Worm (Caenorhabditis elegans): ENCODE measurements around the gene fli-1.
A peak's percentile ranks its signal among the peaks of the same experiment; 100 is the strongest.

The fli-1 gene

ce11 chrIII:8657676-8658366, 25.7 kb downstream of the fli-1 start:
- TF ChIP-seq ets-4 (GFP tag; optimal IDR thresholded peaks at IDR 0.05), result peak; percentile 41
- 0 out of 2 replicates have a peak, but pooled peaks have one; percentile 62 for TF ChIP-seq F37B4.10 (GFP tag; IDR thresholded peaks at IDR 0.05)
- TF ChIP-seq F22D6.2 (tag; optimal IDR thresholded peaks at IDR 0.05), result no peak
- peak; percentile 34 for TF ChIP-seq ama-1 (optimal IDR thresholded peaks at IDR 0.05)
- TF ChIP-seq ama-1 (GFP tag; optimal IDR thresholded peaks at IDR 0.05), result no peak

- TF ChIP-seq nhr-27 (tag; optimal IDR thresholded peaks at IDR 0.05) (no peak), lin-40 (tag; optimal IDR thresholded peaks at IDR 0.05) (peak; percentile 10), nhr-80 (tag; optimal IDR thresholded peaks at IDR 0.05) (peak; percentile 76), let-607 (tag; optimal IDR thresholded peaks at IDR 0.05) (peak in 1 of 2 experiments; percentile 20), T26A5.8 (tag; optimal IDR thresholded peaks at IDR 0.05) (no peak), cebp-1 (GFP tag; IDR thresholded peaks at IDR 0.05) (no peak), cebp-1 (tag; optimal IDR thresholded peaks at IDR 0.05) (peak; percentile 21), D2030.7 (GFP tag; IDR thresholded peaks at IDR 0.05) (no peak), tbp1 (GFP tag; optimal IDR thresholded peaks at IDR 0.05) (peak; percentile 47), ceh-100 (GFP tag; IDR thresholded peaks at IDR 0.05) (no peak), ceh-91 (GFP tag; IDR thresholded peaks at IDR 0.05) (no peak), ztf-22 (GFP tag; optimal IDR thresholded peaks at IDR 0.05) (no peak), mel-28 (tag; optimal IDR thresholded peaks at IDR 0.05; ENCODE audit: borderline replicate concordance) (no peak)
Measured at ce11 chrIII:8656957-8657356, 26.6 kb downstream of the fli-1 start.

- no peak for TF ChIP-seq ztf-6 (GFP tag; IDR thresholded peaks at IDR 0.05)
- TF ChIP-seq cebp-1 (GFP tag; IDR thresholded peaks at IDR 0.05), result no peak
- peak; percentile 29 for TF ChIP-seq cebp-1 (tag; optimal IDR thresholded peaks at IDR 0.05)
Measured at ce11 chrIII:8656055-8656454, 27.5 kb downstream of the fli-1 start.

- TF ChIP-seq B0336.3 (GFP tag; IDR thresholded peaks at IDR 0.05) (no peak), ztf-26 (tag; optimal IDR thresholded peaks at IDR 0.05) (peak; percentile 14)
Measured at ce11 chrIII:8655412-8655811, 28.1 kb downstream of the fli-1 start.

ce11 chrIII:8654400-8654980, 29.0 kb downstream of the fli-1 start:
- TF ChIP-seq F37B4.10 (GFP tag; IDR thresholded peaks at IDR 0.05) (no peak), snpc-3.4 (tag; optimal IDR thresholded peaks at IDR 0.05) (no peak), rcor-1 (GFP tag; IDR thresholded peaks at IDR 0.05) (no peak), gei-17 (GFP tag; optimal IDR thresholded peaks at IDR 0.05) (no peak), somi-1 (GFP tag; optimal IDR thresholded peaks at IDR 0.05) (peak; percentile 33), lin-40 (tag; optimal IDR thresholded peaks at IDR 0.05) (no peak), bed-2 (GFP tag; IDR thresholded peaks at IDR 0.05) (no peak)

ce11 chrIII:8653875-8654386, 29.6 kb downstream of the fli-1 start, which contains the start of gene F22B7.9:
F22B7.9 (minus strand) TSS chrIII:8653925.
- 0 out of 2 replicates have a peak, but pooled peaks have one; percentile 12 for TF ChIP-seq attf-3 (GFP tag; conservative IDR thresholded peaks at IDR 0.05)
- peak; percentile 23 for TF ChIP-seq K12H6.12 (tag; optimal IDR thresholded peaks at IDR 0.05)
- no peak for TF ChIP-seq ceh-100 (GFP tag; IDR thresholded peaks at IDR 0.05)
- 0 out of 2 replicates have a peak, but pooled peaks have one; percentile 23 for TF ChIP-seq K11D2.4 (GFP tag; IDR thresholded peaks at IDR 0.05)
- TF ChIP-seq ama-1 (optimal IDR thresholded peaks at IDR 0.05), result peak; percentile 82
- TF ChIP-seq ama-1 (GFP tag; optimal IDR thresholded peaks at IDR 0.05), result no peak

All from whole organism, young adult.